Worm (Caenorhabditis elegans) whole organism, mixed stage, embryonic: ENCODE results near the gene tsp-4.
"Not testable (repeated sequence)": the region's sequence is repeated elsewhere in the genome, so short reads cannot be mapped to it uniquely, and the experiment has no call there.

ENCODE experiments used
- M03D4.4 ChIP-seq: sonication (generic microtip); optimal IDR thresholded peaks from 2 replicates; lab custom pipeline; 2017; ENCODE audit warnings: mild to moderate bottlenecking, missing genetic modification characterization, missing compliant biosample characterization
- bed-3 ChIP-seq: fragments of 200-800 bp; sonication (Bioruptor generic); optimal IDR thresholded peaks from 3 replicates; lab custom pipeline; 2018; ENCODE audit warnings: mild to moderate bottlenecking, missing genetic modification characterization, moderate library complexity, missing compliant biosample characterization
- ceh-39 ChIP-seq: fragments of 150-350 bp; optimal IDR thresholded peaks from 2 replicates; lab custom pipeline; 2014; ENCODE audit warnings: missing biosample characterization, missing genetic modification characterization
- ceh-43 ChIP-seq: fragments of 200-800 bp; sonication (Bioruptor generic); optimal IDR thresholded peaks from 2 replicates; lab custom pipeline; 2018; ENCODE audit warnings: mild to moderate bottlenecking, missing genetic modification characterization, moderate library complexity, missing compliant biosample characterization
- ceh-83 ChIP-seq: fragments of 200-800 bp; sonication (Bioruptor generic); optimal IDR thresholded peaks from 2 replicates; lab custom pipeline; 2018; ENCODE audit warnings: mild to moderate bottlenecking, missing genetic modification characterization, missing compliant biosample characterization
- ces-1 ChIP-seq: fragments of 150-350 bp; optimal IDR thresholded peaks from 2 replicates; lab custom pipeline; 2014; ENCODE audit warnings: missing biosample characterization, missing genetic modification reagents, missing genetic modification characterization
- cnd-1 ChIP-seq: fragments of 200-800 bp; sonication (Bioruptor generic); optimal IDR thresholded peaks from 2 replicates; lab custom pipeline; 2018; ENCODE audit warnings: mild to moderate bottlenecking, missing genetic modification characterization, missing compliant biosample characterization
- drap-1 ChIP-seq: fragments of 200-800 bp; sonication (Bioruptor generic); optimal IDR thresholded peaks from 3 replicates; lab custom pipeline; 2018; ENCODE audit warnings: mild to moderate bottlenecking, missing genetic modification characterization, missing compliant biosample characterization
- elt-1 ChIP-seq: sonication (generic microtip); optimal IDR thresholded peaks from 2 replicates; lab custom pipeline; 2017; ENCODE audit warnings: missing genetic modification characterization, mild to moderate bottlenecking, missing compliant biosample characterization, antibody characterized with exemption, moderate library complexity, borderline replicate concordance; ENCODE audit not compliant: insufficient read depth
- elt-3 ChIP-seq: fragments of 150-350 bp; optimal IDR thresholded peaks from 2 replicates; lab custom pipeline; 2014; ENCODE audit warnings: missing biosample characterization, missing genetic modification characterization
- flh-1 ChIP-seq: fragments of 200-800 bp; sonication (Bioruptor generic); optimal IDR thresholded peaks from 2 replicates; lab custom pipeline; 2018; ENCODE audit warnings: mild to moderate bottlenecking, missing genetic modification characterization, moderate library complexity, missing compliant biosample characterization
- ham-2 ChIP-seq: fragments of 200-800 bp; sonication (Bioruptor generic); optimal IDR thresholded peaks from 2 replicates; lab custom pipeline; 2018; ENCODE audit warnings: mild to moderate bottlenecking, missing genetic modification characterization, missing compliant biosample characterization
- hlh-1 ChIP-seq: fragments of 150-350 bp; optimal IDR thresholded peaks from 2 replicates; lab custom pipeline; 2014; ENCODE audit warnings: missing biosample characterization, missing genetic modification reagents, missing genetic modification characterization
- lin-32 ChIP-seq: fragments of 200-800 bp; sonication (Bioruptor generic); optimal IDR thresholded peaks from 2 replicates; lab custom pipeline; 2018; ENCODE audit warnings: mild to moderate bottlenecking, missing genetic modification characterization, missing compliant biosample characterization
- lsy-2 ChIP-seq: fragments of 150-350 bp; optimal IDR thresholded peaks from 2 replicates; lab custom pipeline; 2014; ENCODE audit warnings: missing biosample characterization, missing genetic modification characterization
- mep-1 ChIP-seq: fragments of 150-350 bp; optimal IDR thresholded peaks from 2 replicates; lab custom pipeline; 2017; ENCODE audit warnings: missing biosample characterization, missing genetic modification reagents, missing genetic modification characterization, inconsistent platforms
- nhr-12 ChIP-seq: fragments of 150-350 bp; optimal IDR thresholded peaks from 2 replicates; lab custom pipeline; 2014; ENCODE audit warnings: missing biosample characterization, missing genetic modification characterization
- nhr-237 ChIP-seq: fragments of 150-350 bp; optimal IDR thresholded peaks from 2 replicates; lab custom pipeline; 2014; ENCODE audit warnings: missing biosample characterization, missing genetic modification characterization
- nhr-28 ChIP-seq: fragments of 150-350 bp; optimal IDR thresholded peaks from 2 replicates; lab custom pipeline; 2014; ENCODE audit warnings: missing biosample characterization, missing genetic modification characterization
- nhr-76 ChIP-seq: sonication (generic microtip); optimal IDR thresholded peaks from 2 replicates; lab custom pipeline; 2017; ENCODE audit warnings: missing biosample characterization, missing genetic modification characterization
- pha-4 ChIP-seq: fragments of 150-350 bp; optimal IDR thresholded peaks from 2 replicates; lab custom pipeline; 2018; ENCODE audit warnings: missing biosample characterization, missing genetic modification reagents, missing genetic modification characterization
- sem-2 ChIP-seq: fragments of 200-800 bp; sonication (Bioruptor generic); optimal IDR thresholded peaks from 2 replicates; lab custom pipeline; 2018; ENCODE audit warnings: mild to moderate bottlenecking, missing genetic modification characterization, missing compliant biosample characterization
- sptf-1 ChIP-seq: sonication (generic microtip); optimal IDR thresholded peaks from 2 replicates; lab custom pipeline; 2017; ENCODE audit warnings: mild to moderate bottlenecking, missing genetic modification characterization, moderate library complexity, missing compliant biosample characterization
- tbx-8 ChIP-seq: fragments of 200-800 bp; sonication (Bioruptor generic); optimal IDR thresholded peaks from 2 replicates; lab custom pipeline; 2018; ENCODE audit warnings: mild to moderate bottlenecking, missing genetic modification characterization, moderate library complexity, missing compliant biosample characterization
- unc-120 ChIP-seq: sonication (generic microtip); optimal IDR thresholded peaks from 2 replicates; lab custom pipeline; 2017; ENCODE audit warnings: missing genetic modification characterization, missing compliant biosample characterization; ENCODE audit not compliant: poor library complexity, severe bottlenecking
- unc-62 ChIP-seq: fragments of 150-350 bp; optimal IDR thresholded peaks from 2 replicates; lab custom pipeline; 2014; ENCODE audit warnings: missing biosample characterization, missing genetic modification reagents, missing genetic modification characterization
- zip-8 ChIP-seq: fragments of 150-350 bp; optimal IDR thresholded peaks from 2 replicates; lab custom pipeline; 2014; ENCODE audit warnings: missing biosample characterization, missing genetic modification characterization
- ztf-11 ChIP-seq: fragments of 150-350 bp; optimal IDR thresholded peaks from 2 replicates; lab custom pipeline; 2014; ENCODE audit warnings: missing biosample characterization, missing genetic modification characterization

Gene tsp-4

DNA sequence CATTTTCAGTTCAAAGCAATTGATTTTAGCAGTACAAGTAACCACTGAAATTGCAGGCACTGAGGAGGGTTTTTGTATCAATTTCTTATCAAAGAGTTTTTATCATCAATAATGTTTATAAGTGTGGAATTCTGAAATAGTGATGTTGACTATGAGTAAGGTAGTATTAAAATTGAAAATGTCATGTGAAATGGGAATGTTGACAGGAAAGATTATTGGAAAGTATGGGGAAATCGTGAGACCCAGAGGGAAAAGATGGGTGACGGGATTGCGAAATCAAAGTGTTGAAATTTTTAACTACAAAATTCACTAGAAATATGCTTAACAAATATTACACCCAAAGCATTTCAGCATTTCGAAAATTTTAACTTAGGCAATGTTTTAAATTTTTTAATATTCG lies 7.2 kb upstream of the tsp-4 start, which contains the start of gene F53B2.8:
Gene F53B2.8 (minus strand): TSS at position 180 of the 400 bp plus-strand sequence.
- TF ChIP-seq unc-120 (tag; lab: Kevin White, UChicago): no peak
- no peak for TF ChIP-seq ceh-43 (GFP tag; lab: Kevin White, UChicago)
- TF ChIP-seq bed-3 (GFP tag; lab: Kevin White, UChicago): no peak
- TF ChIP-seq ces-1: no peak
- TF ChIP-seq drap-1 (GFP tag; lab: Kevin White, UChicago): no peak
- TF ChIP-seq nhr-237: no peak

DNA sequence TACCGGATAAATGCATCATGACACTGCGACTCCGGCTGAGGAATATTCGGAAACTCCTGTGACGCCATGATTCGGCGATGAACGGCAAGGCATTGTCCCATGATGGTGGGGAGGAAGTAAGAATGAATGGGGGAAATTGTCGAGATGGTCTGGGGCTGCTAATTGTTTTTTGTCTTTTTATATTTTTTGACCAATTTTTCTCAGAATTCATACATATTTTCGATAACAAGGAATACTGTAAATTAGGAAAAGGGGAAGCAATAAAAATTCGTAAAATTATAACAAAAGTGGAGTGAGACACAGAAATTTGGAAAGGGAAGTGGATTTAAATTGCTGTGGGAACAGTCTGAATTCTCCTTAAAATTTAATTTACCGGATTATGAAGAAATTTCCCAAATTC lies 5.4 kb upstream of the tsp-4 start, which contains the start of gene eak-4:
Gene eak-4 (minus strand): TSS at position 101 of the 400 bp plus-strand sequence.
- TF ChIP-seq nhr-12 (tag; lab: Kevin White, UChicago) (no peak), unc-62 (GFP tag; lab: Kevin White, UChicago) (no peak), pha-4 (tag; lab: Kevin White, UChicago) (no peak), zip-8 (tag; lab: Kevin White, UChicago) (no peak)

DNA sequence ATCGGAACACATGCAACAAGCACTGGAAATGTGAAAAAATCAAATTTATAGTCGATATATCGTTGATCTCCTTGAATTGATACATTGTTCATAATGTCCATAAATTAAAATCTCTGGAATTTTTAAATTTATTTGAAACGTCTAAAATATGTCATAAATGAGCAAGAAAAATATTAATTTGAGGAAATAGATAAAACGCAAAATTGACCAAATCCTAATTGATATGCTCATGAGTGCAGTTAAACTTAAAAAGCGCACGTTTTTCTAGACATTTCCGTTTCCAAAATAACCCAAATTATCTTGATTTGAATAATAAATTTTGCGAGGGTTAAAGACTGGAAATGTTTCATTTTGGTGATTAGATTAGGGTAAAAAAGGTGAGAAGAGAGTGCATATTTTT lies 2.5 kb upstream of the tsp-4 start, which contains the start of gene sru-13:
Gene sru-13 (minus strand): TSS at position 101 of the 400 bp plus-strand sequence.
- TF ChIP-seq lin-32 (GFP tag; lab: Kevin White, UChicago) (no peak), nhr-12 (tag; lab: Kevin White, UChicago) (no peak), pha-4 (tag; lab: Kevin White, UChicago) (no peak), hlh-1 (tag; lab: Kevin White, UChicago) (no peak), nhr-76 (tag; lab: Kevin White, UChicago) (no peak), elt-1 (no peak), cnd-1 (tag; lab: Kevin White, UChicago) (no peak), drap-1 (GFP tag; lab: Kevin White, UChicago) (no peak), sptf-1 (tag; lab: Kevin White, UChicago) (no peak), lsy-2 (no peak), nhr-28 (tag; lab: Kevin White, UChicago) (no peak), nhr-237 (no peak), mep-1 (tag; lab: Kevin White, UChicago) (no peak), bed-3 (GFP tag; lab: Kevin White, UChicago) (no peak)

DNA sequence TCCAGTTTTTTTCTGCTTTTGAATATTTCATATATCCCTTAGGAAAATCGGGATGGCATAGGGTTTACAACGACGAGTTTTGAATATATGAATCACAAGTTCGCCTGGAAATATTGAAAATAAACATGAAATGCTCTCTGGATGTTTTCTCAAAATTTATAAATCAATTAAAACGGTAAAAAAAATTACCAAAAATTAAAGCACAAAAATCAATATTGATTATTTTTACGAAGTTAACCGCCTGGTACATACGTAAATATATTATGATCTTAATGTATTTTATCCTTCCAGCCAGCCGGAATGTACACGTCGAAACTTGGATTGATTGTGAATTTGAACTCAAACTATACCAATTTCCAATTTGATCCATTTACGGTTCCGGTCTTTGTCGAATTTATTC lies 14.7 kb downstream of the tsp-4 start, which contains the start of gene sru-17:
Gene sru-17 (plus strand): TSS at position 301 of the 400 bp plus-strand sequence.
- TF ChIP-seq nhr-237; unc-62 (GFP tag; lab: Kevin White, UChicago); tbx-8 (GFP tag; lab: Kevin White, UChicago): not testable (repeated sequence)

DNA sequence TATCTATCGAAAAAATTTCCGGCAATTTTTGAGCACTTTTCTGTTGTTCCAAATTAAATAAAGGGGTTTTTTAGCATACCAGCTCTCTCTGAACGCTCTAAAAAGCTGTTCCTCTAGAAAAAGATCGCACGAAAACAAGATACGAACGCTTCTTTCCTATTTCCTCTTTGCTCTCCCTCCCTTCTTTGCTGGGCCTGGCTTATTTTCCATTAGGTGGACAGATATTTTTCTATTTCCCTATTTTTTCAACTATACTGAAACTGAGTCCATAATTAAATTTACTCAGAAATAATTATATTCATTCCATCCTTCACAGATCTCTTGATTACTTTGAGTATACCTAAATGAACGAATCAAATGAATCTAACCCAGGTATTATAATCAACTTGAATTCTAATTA lies 18.1 kb downstream of the tsp-4 start, which contains the start of gene sru-18:
Gene sru-18 (plus strand): TSS at position 301 of the 400 bp plus-strand sequence.
- TF ChIP-seq sem-2: no peak
- TF ChIP-seq ham-2 (GFP tag; lab: Kevin White, UChicago): no peak
- no peak for TF ChIP-seq nhr-28 (tag; lab: Kevin White, UChicago)
- TF ChIP-seq flh-1 (GFP tag; lab: Kevin White, UChicago): no peak
- no peak for TF ChIP-seq nhr-237
- no peak for TF ChIP-seq unc-120 (tag; lab: Kevin White, UChicago)
- TF ChIP-seq ces-1: no peak
- TF ChIP-seq ceh-39 (tag; lab: Kevin White, UChicago): no peak
- no peak for TF ChIP-seq M03D4.4 (tag; lab: Kevin White, UChicago)
- TF ChIP-seq ztf-11 (tag; lab: Kevin White, UChicago): no peak
- no peak for TF ChIP-seq unc-62 (GFP tag; lab: Kevin White, UChicago)
- no peak for TF ChIP-seq elt-3
- TF ChIP-seq ceh-83: no peak

DNA sequence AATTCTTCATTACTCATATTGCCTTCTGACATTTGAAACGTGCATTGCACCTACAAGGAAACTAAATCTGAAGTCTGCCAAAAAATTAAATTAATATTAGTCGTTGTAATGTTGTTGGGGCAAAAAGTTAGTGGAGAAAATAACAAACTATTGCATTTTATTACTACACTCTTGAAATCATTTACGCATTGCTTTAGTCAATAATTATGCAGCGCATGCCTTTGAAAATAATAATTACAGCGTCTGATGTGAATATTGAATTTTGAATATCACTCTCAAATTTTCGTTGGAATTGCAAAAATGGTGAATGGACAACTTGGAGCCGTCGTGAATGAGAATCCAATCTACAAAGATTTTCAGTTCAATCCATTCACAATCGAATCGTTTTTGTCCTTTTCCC lies 21.8 kb downstream of the tsp-4 start, which contains the start of gene sru-19:
Gene sru-19 (plus strand): TSS at position 301 of the 400 bp plus-strand sequence.
- TF ChIP-seq bed-3 (GFP tag; lab: Kevin White, UChicago): no peak
- no peak for TF ChIP-seq flh-1 (GFP tag; lab: Kevin White, UChicago)
- no peak for TF ChIP-seq unc-62 (GFP tag; lab: Kevin White, UChicago)
- no peak for TF ChIP-seq pha-4 (tag; lab: Kevin White, UChicago)
- TF ChIP-seq nhr-76 (tag; lab: Kevin White, UChicago): no peak
- no peak for TF ChIP-seq mep-1 (tag; lab: Kevin White, UChicago)
- TF ChIP-seq ces-1: no peak
